Fruit fly (Drosophila melanogaster) whole organism, embryonic: ENCODE results near the gene Mtch.

Experiments
- Xbp1 ChIP-seq: fragments of 200-800 bp; sonication (Bioruptor generic); optimal IDR thresholded peaks from 3 replicates; lab custom pipeline; 2016; ENCODE audit warnings: missing biosample characterization, mild to moderate bottlenecking, missing genetic modification characterization
- kay ChIP-seq: fragments of 200-800 bp; sonication (Bioruptor generic); optimal IDR thresholded peaks from 2 replicates; lab custom pipeline; 2016; ENCODE audit warnings: missing biosample characterization, missing genetic modification characterization

DNA sequence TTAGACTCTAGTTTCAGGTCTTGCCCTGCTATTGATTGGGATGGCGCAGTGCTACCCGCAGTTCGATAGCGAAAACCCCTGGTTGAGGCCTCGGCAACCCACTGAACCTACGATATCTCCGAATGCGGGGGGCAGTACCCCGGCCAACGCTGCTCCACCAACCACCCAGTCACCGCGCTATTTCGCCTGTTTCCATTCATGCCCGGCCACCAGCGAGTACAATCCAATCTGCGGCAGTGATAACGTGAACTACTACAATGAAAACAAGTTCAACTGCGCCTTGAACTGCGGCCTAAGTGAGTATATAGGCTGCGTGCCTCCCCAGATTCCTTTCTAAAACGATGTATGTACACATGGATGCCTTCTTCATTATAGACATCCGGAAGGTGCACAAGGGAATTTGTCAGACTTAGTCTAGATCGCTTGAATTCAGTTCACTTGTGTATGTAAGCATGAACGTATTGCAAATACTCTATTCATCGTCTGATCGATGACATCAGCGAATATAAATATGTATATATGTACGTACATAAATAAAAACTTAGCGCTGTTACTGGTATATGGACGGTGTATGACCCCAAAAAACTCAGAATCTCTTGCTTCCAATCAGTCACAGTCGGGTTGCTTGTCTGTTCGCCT, 33.2 kb downstream of the Mtch start, which contains the start of gene CG13877:
- TF ChIP-seq Xbp1 (GFP tag; lab: Kevin White, UChicago) (no peak), kay (GFP tag; lab: Kevin White, UChicago) (no peak)
